Fruit fly (Drosophila melanogaster): ENCODE measurements around the gene CG43155.
A peak's percentile ranks its signal among the peaks of the same experiment; 100 is the strongest.

dm6 chrX:11440944-11441343 lies 18.6 kb upstream of the CG43155 start:
- TF ChIP-seq ham (GFP tag; IDR thresholded peaks at IDR 0.05) (no peak), CG32532 (GFP tag; IDR thresholded peaks at IDR 0.05) (no peak), CG3838 (GFP tag; optimal IDR thresholded peaks at IDR 0.05) (no peak), unc-4 (GFP tag; IDR thresholded peaks at IDR 0.05; ENCODE audit: partially characterized antibody) (no peak), dati (GFP tag; IDR thresholded peaks at IDR 0.05) (no peak), emc (GFP tag; optimal IDR thresholded peaks at IDR 0.05) (no peak), CG4404 (GFP tag; IDR thresholded peaks at IDR 0.05) (no peak), Hr51 (GFP tag; optimal IDR thresholded peaks at IDR 0.05) (peak in 1 of 2 experiments; percentile 60), CG11398 (GFP tag; optimal IDR thresholded peaks at IDR 0.05) (no peak)
